Fruit fly (Drosophila melanogaster): ENCODE results near the gene CG34307.

CG34307 gene

dm6 chr3R:11897282-11897681 is at the start of gene CG34307:
CG34307 (plus strand) TSS chr3R:11897582.
- TF ChIP-seq svp (GFP tag) (peak; percentile 43), topi (GFP tag; optimal IDR thresholded peaks at IDR 0.05) (no peak)

- TF ChIP-seq CG16779 (tag; optimal IDR thresholded peaks at IDR 0.05) (peak; percentile 72), Blimp-1 (GFP tag; optimal IDR thresholded peaks at IDR 0.05) (no peak), ss (GFP tag; optimal IDR thresholded peaks at IDR 0.05) (peak; percentile 76 to 90), CG32006 (GFP tag; optimal IDR thresholded peaks at IDR 0.05) (peak; percentile 93), CG6854 (GFP tag; optimal IDR thresholded peaks at IDR 0.05) (peak; percentile 15), salr (GFP tag; optimal IDR thresholded peaks at IDR 0.05) (peak; percentile 78 to 88), CG7368 (GFP tag; optimal IDR thresholded peaks at IDR 0.05) (peak; percentile 89), CG8119 (GFP tag; IDR thresholded peaks at IDR 0.05) (peak; percentile 90), CG3919 (GFP tag; optimal IDR thresholded peaks at IDR 0.05) (peak; percentile 92), Hr4 (GFP tag; optimal IDR thresholded peaks at IDR 0.05) (peak; percentile 95), CG31627 (GFP tag; optimal IDR thresholded peaks at IDR 0.05) (peak; percentile 75), Hr39 (GFP tag; optimal IDR thresholded peaks at IDR 0.05) (peak; percentile 78), lz (GFP tag; optimal IDR thresholded peaks at IDR 0.05) (peak; percentile 73), Met (GFP tag; optimal IDR thresholded peaks at IDR 0.05) (peak; percentile 77), achi (GFP tag; optimal IDR thresholded peaks at IDR 0.05) (peak; percentile 86), CG1621 (tag; optimal IDR thresholded peaks at IDR 0.05) (peak; percentile 84), CG11902 (GFP tag; optimal IDR thresholded peaks at IDR 0.05) (peak; percentile 68), Lpt (GFP tag; optimal IDR thresholded peaks at IDR 0.05) (peak; percentile 89), CG8319 (GFP tag; optimal IDR thresholded peaks at IDR 0.05) (peak; percentile 65), Ets21C (GFP tag; optimal IDR thresholded peaks at IDR 0.05) (peak; percentile 60), CG3032 (tag; optimal IDR thresholded peaks at IDR 0.05) (peak; percentile 81), Hr38 (GFP tag; optimal IDR thresholded peaks at IDR 0.05) (peak; percentile 68), topi (GFP tag; optimal IDR thresholded peaks at IDR 0.05) (peak; percentile 76), fd85E (GFP tag; optimal IDR thresholded peaks at IDR 0.05) (peak; percentile 64), CG10631 (GFP tag; optimal IDR thresholded peaks at IDR 0.05) (peak; percentile 88), Sox15 (GFP tag; optimal IDR thresholded peaks at IDR 0.05) (peak; percentile 75), CG15336 (GFP tag; IDR thresholded peaks at IDR 0.05) (peak; percentile 89), Gug (GFP tag; IDR thresholded peaks at IDR 0.05) (peak; percentile 87), Sox14 (GFP tag; optimal IDR thresholded peaks at IDR 0.05) (peak; percentile 89), acj6 (GFP tag; optimal IDR thresholded peaks at IDR 0.05) (peak; percentile 87), CG11762 (GFP tag; optimal IDR thresholded peaks at IDR 0.05; ENCODE audit: insufficient read depth) (peak; percentile 71), OdsH (GFP tag; optimal IDR thresholded peaks at IDR 0.05) (peak; percentile 90), Sox102F (GFP tag; optimal IDR thresholded peaks at IDR 0.05) (peak; percentile 76), pdm3 (GFP tag; optimal IDR thresholded peaks at IDR 0.05) (peak; percentile 88), Ets96B (tag; optimal IDR thresholded peaks at IDR 0.05) (peak; percentile 87), CG6792 (GFP tag; optimal IDR thresholded peaks at IDR 0.05) (peak; percentile 78), CG4318 (GFP tag; optimal IDR thresholded peaks at IDR 0.05) (peak; percentile 83), CG6276 (GFP tag; optimal IDR thresholded peaks at IDR 0.05) (peak; percentile 81), CG6808 (GFP tag; optimal IDR thresholded peaks at IDR 0.05) (peak; percentile 69), dsx (GFP tag; optimal IDR thresholded peaks at IDR 0.05; ENCODE audit: poor library complexity, severe bottlenecking) (peak; percentile 81), dac (GFP tag; optimal IDR thresholded peaks at IDR 0.05) (peak; percentile 79), CG34406 (GFP tag; optimal IDR thresholded peaks at IDR 0.05) (peak; percentile 69), CG6163 (GFP tag; IDR thresholded peaks at IDR 0.05) (peak; percentile 96), fkh (GFP tag; optimal IDR thresholded peaks at IDR 0.05) (peak; percentile 80), Eip78C (GFP tag) (peak; percentile 96), Eip93F (GFP tag; optimal IDR thresholded peaks at IDR 0.05) (no peak), CG11294 (GFP tag; IDR thresholded peaks at IDR 0.05) (peak; percentile 85)
Observed at dm6 chr3R:11849378-11850249, 47.8 kb upstream of the CG34307 start.

Data from whole organism, prepupa.